Worm (Caenorhabditis elegans) whole organism, midembryonic: ENCODE measurements around the gene Y39A3CL.3.

Experiments used
- T22C8.4 ChIP-seq: fragments of 200-800 bp; sonication (Bioruptor generic); IDR thresholded peaks from 2 replicates; pipeline ENCODE4 v1.3.6; 2022; ENCODE audit warnings: missing genetic modification characterization, missing compliant biosample characterization
- flt-1 ChIP-seq: fragments of 200-800 bp; sonication (Bioruptor generic); IDR thresholded peaks from 2 replicates; pipeline ENCODE4 v1.3.6; 2022; ENCODE audit warnings: missing genetic modification characterization, missing compliant biosample characterization
- klf-2 ChIP-seq: fragments of 200-800 bp; sonication (Bioruptor generic); conservative IDR thresholded peaks from 2 replicates; pipeline ENCODE4 v1.3.6; 2022; ENCODE audit warnings: missing genetic modification reagents, missing genetic modification characterization, missing compliant biosample characterization
- med-1 ChIP-seq: sonication (generic microtip); optimal IDR thresholded peaks from 2 replicates; lab custom pipeline; 2017; ENCODE audit warnings: missing genetic modification characterization, mild to moderate bottlenecking, missing compliant biosample characterization, antibody characterized with exemption, missing genetic modification reagents; ENCODE audit not compliant: insufficient read depth
- ref-1 ChIP-seq: fragments of 200-800 bp; sonication (Bioruptor generic); conservative IDR thresholded peaks from 2 replicates; pipeline ENCODE4 v1.3.6; 2022; ENCODE audit warnings: missing genetic modification reagents, missing genetic modification characterization, missing compliant biosample characterization
- ztf-23 ChIP-seq: fragments of 200-800 bp; sonication (Bioruptor generic); IDR thresholded peaks from 2 replicates; pipeline ENCODE4 v1.3.6; 2022; ENCODE audit warnings: missing genetic modification reagents, missing genetic modification characterization, missing compliant biosample characterization

- no peak for TF ChIP-seq flt-1 (GFP tag; lab: Robert Waterston, UW)
- no peak for TF ChIP-seq med-1 (GFP tag; lab: Kevin White, UChicago)
- no peak for TF ChIP-seq ztf-23
- TF ChIP-seq klf-2 (GFP tag; lab: Robert Waterston, UW) = no peak
- no peak for TF ChIP-seq T22C8.4 (GFP tag; lab: Robert Waterston, UW)
- TF ChIP-seq ref-1 = no peak
Measured at ce11 chrIII:1788033-1788432, 10.4 kb downstream of the Y39A3CL.3 start, which contains the start of gene rimb-1.
